Fruit fly (Drosophila melanogaster) S2 (cell line): ENCODE data around the gene Lcp65Ab1.

Experiments used
- CG8478 ChIP-seq: fragments of >200 bp; optimal IDR thresholded peaks from 2 replicates; lab custom pipeline; 2018
- CTCF ChIP-seq, 2 experiments: fragments of >200 bp; optimal IDR thresholded peaks; 2 replicates each; lab custom pipeline; 2018

DNA sequence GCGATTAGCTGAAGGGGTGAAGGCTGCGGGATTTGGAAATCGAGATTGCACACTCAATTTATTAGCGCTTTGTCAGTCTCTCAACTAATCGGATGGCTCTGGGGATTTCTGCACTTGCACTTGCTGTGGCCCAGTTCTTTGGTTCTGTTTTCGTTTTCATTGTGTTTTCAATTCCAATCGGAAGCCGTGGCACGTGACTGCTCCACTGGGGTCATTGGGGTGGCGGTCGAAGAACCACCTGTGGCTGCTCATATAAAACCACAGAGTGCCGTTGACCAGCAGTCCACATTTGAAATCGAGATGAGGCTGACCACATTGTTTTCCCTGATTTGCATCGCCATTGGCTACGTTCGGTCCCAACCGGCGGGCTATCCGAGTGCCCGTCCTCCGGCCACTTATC is 11.2 kb downstream of the Lcp65Ab1 start, which contains the start of gene Cpr65Az:
- no peak for TF ChIP-seq CG8478 (lab: Kevin White, UChicago)
- no peak for TF ChIP-seq CTCF (optimal IDR thresholded peaks at IDR 0.05; lab: Kevin White, UChicago)
